Fruit fly (Drosophila melanogaster): ENCODE results near the gene CG9961.

DNA sequence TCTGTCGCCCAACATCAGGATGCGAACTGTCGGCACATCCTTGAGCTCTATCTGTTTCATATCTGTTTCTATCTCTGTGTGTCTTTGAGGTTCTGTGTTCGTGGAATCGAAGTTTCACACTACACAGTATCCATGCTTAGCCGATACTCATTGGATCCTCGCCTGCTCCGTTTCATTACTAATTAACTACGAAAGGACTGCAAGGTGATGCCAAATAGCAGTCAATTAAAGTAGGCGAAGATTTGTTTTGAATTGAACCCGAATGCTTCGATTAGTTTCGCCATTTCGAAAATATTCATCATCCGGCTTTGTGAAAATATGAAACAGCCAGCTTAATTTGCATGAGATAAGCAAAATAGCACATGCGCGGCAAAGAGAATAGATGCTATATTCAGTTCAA, 26.9 kb upstream of the CG9961 start, which contains the start of gene CG15399:
- no peak for TF ChIP-seq vri (GFP tag; optimal IDR thresholded peaks at IDR 0.05)
- TF ChIP-seq Eip93F (GFP tag; optimal IDR thresholded peaks at IDR 0.05): no peak
- TF ChIP-seq esn (GFP tag; optimal IDR thresholded peaks at IDR 0.05): no peak

Data from whole organism, prepupa.